Fruit fly (Drosophila melanogaster): ENCODE results near the gene ldd.

- TF ChIP-seq Bteb2 (GFP tag; optimal IDR thresholded peaks at IDR 0.05) (no peak), CG3407 (GFP tag; optimal IDR thresholded peaks at IDR 0.05) (no peak), luna (GFP tag; optimal IDR thresholded peaks at IDR 0.05) (no peak), HLH4C (GFP tag; IDR thresholded peaks at IDR 0.05; ENCODE audit: partially characterized antibody) (no peak), disco-r (GFP tag; optimal IDR thresholded peaks at IDR 0.05) (no peak)
Measured at dm6 chrX:21083246-21083645, 40.2 kb upstream of the ldd start.
